Worm (Caenorhabditis elegans) whole organism, L4/young adult: ENCODE results near the gene M04B2.4.

Source experiments
- W03F9.2 ChIP-seq: fragments of 150-350 bp; optimal IDR thresholded peaks from 2 replicates; lab custom pipeline; 2014; ENCODE audit warnings: missing biosample characterization, missing genetic modification characterization
- dao-5 ChIP-seq: sonication (generic microtip); optimal IDR thresholded peaks from 2 replicates; lab custom pipeline; 2016; ENCODE audit warnings: missing genotype, missing genetic modification characterization, moderate library complexity, missing compliant biosample characterization
- him-1 ChIP-seq: sonication (generic microtip); optimal IDR thresholded peaks from 2 replicates; lab custom pipeline; 2016; ENCODE audit warnings: missing genotype, missing genetic modification reagents, missing genetic modification characterization, missing compliant biosample characterization

ce11 chrIV:11520960-11521359 is at the start of gene M04B2.4, which contains the start of gene gfl-1:
- no peak for TF ChIP-seq him-1
- TF ChIP-seq dao-5 (tag; lab: Kevin White, UChicago): no peak
- TF ChIP-seq W03F9.2: no peak
